Worm (Caenorhabditis elegans) whole organism, young adult: ENCODE data around the gene B0244.16.

Experiments
- B0261.1 ChIP-seq: sonication (generic microtip); optimal IDR thresholded peaks from 2 replicates; lab custom pipeline; 2016; ENCODE audit warnings: mild to moderate bottlenecking, missing genetic modification characterization, moderate library complexity, missing compliant biosample characterization
- B0336.3 ChIP-seq: fragments of 200-800 bp; sonication (Bioruptor generic); IDR thresholded peaks from 2 replicates; pipeline ENCODE4 v1.3.6; 2022; ENCODE audit warnings: missing genetic modification characterization, missing compliant biosample characterization
- F23B12.7 ChIP-seq: sonication (generic microtip); optimal IDR thresholded peaks from 2 replicates; lab custom pipeline; 2017; ENCODE audit warnings: missing genetic modification characterization, mild to moderate bottlenecking, missing compliant biosample characterization, antibody characterized with exemption, moderate library complexity; ENCODE audit not compliant: insufficient read depth
- F33H1.4 ChIP-seq: fragments of 200-800 bp; sonication (Bioruptor generic); IDR thresholded peaks from 2 replicates; pipeline ENCODE4 v1.3.6; 2022; ENCODE audit warnings: missing genetic modification reagents, missing genetic modification characterization, missing compliant biosample characterization
- F37B4.10 ChIP-seq: fragments of 200-800 bp; sonication (Bioruptor generic); IDR thresholded peaks from 2 replicates; pipeline ENCODE4 v1.3.6; 2022; ENCODE audit warnings: missing genetic modification characterization, missing compliant biosample characterization
- T07F8.4 ChIP-seq: sonication (generic microtip); optimal IDR thresholded peaks from 2 replicates; lab custom pipeline; 2016; ENCODE audit warnings: mild to moderate bottlenecking, missing genetic modification characterization, moderate library complexity, missing compliant biosample characterization
- Y53G8AR.9 ChIP-seq: fragments of 200-800 bp; sonication (Bioruptor generic); conservative IDR thresholded peaks from 2 replicates; pipeline ENCODE4 v1.3.6; 2022; ENCODE audit warnings: missing genetic modification reagents, missing genetic modification characterization, missing compliant biosample characterization
- Y56A3A.18 ChIP-seq: fragments of 200-800 bp; sonication (Bioruptor generic); IDR thresholded peaks from 2 replicates; pipeline ENCODE4 v1.3.6; 2022; ENCODE audit warnings: missing genetic modification reagents, missing genetic modification characterization, missing compliant biosample characterization
- aptf-3 ChIP-seq: fragments of 200-800 bp; sonication (Bioruptor generic); IDR thresholded peaks from 2 replicates; pipeline ENCODE4 v1.3.6; 2022; ENCODE audit warnings: missing genetic modification characterization, missing compliant biosample characterization
- atf-7 ChIP-seq: sonication (generic microtip); optimal IDR thresholded peaks from 2 replicates; lab custom pipeline; 2017; ENCODE audit warnings: mild to moderate bottlenecking, missing genetic modification characterization, missing compliant biosample characterization
- athp-1 ChIP-seq: sonication (generic microtip); optimal IDR thresholded peaks from 2 replicates; lab custom pipeline; 2017; ENCODE audit warnings: mild to moderate bottlenecking, missing genetic modification characterization, missing compliant biosample characterization
- ccch-3 ChIP-seq: fragments of 200-800 bp; sonication (Bioruptor generic); optimal IDR thresholded peaks from 2 replicates; lab custom pipeline; 2018; ENCODE audit warnings: mild to moderate bottlenecking, missing genetic modification characterization, missing compliant biosample characterization
- cebp-1 ChIP-seq, 2 experiments: fragments of 200-800 bp in 1 of 2; sonication (Bioruptor generic) in 1 of 2; sonication (generic microtip) in 1 of 2; IDR thresholded peaks in 1 of 2; optimal IDR thresholded peaks in 1 of 2; 2 replicates each; pipeline versions ENCODE4 v1.3.6 to Lab custom; 2017 to 2022; ENCODE audit warnings: missing compliant biosample characterization in 2 of 2, missing genetic modification characterization in 2 of 2, mild to moderate bottlenecking in 1 of 2, missing genetic modification reagents in 1 of 2, moderate library complexity in 1 of 2
- cebp-2 ChIP-seq: fragments of 200-800 bp; sonication (Bioruptor generic); IDR thresholded peaks from 2 replicates; pipeline ENCODE4 v1.3.6; 2022; ENCODE audit warnings: missing genetic modification characterization, missing compliant biosample characterization
- ceh-100 ChIP-seq: fragments of 200-800 bp; sonication (Bioruptor generic); IDR thresholded peaks from 2 replicates; pipeline ENCODE4 v1.3.6; 2022; ENCODE audit warnings: missing genetic modification reagents, missing genetic modification characterization, missing compliant biosample characterization
- die-1 ChIP-seq: sonication (generic microtip); optimal IDR thresholded peaks from 2 replicates; lab custom pipeline; 2016; ENCODE audit warnings: missing genotype, mild to moderate bottlenecking, missing genetic modification characterization, missing compliant biosample characterization
- dox-1 ChIP-seq: fragments of 200-800 bp; sonication (Bioruptor generic); IDR thresholded peaks from 2 replicates; pipeline ENCODE4 v1.3.6; 2022; ENCODE audit warnings: missing genetic modification reagents, missing genetic modification characterization, missing compliant biosample characterization
- efl-1 ChIP-seq: fragments of 150-350 bp; optimal IDR thresholded peaks from 2 replicates; lab custom pipeline; 2014; ENCODE audit warnings: missing biosample characterization, missing genetic modification reagents, missing genetic modification characterization
- egrh-3 ChIP-seq: fragments of 200-800 bp; sonication (Bioruptor generic); IDR thresholded peaks from 2 replicates; pipeline ENCODE4 v1.3.6; 2022; ENCODE audit warnings: missing genetic modification reagents, missing genetic modification characterization, missing compliant biosample characterization
- ekl-4 ChIP-seq: fragments of 200-800 bp; sonication (Bioruptor generic); IDR thresholded peaks from 2 replicates; pipeline ENCODE4 v1.3.6; 2022; ENCODE audit warnings: missing genetic modification reagents, missing genetic modification characterization, missing compliant biosample characterization
- fkh-3 ChIP-seq: sonication (generic microtip); optimal IDR thresholded peaks from 2 replicates; lab custom pipeline; 2016; ENCODE audit warnings: mild to moderate bottlenecking, missing genetic modification characterization, missing compliant biosample characterization
- hlh-26 ChIP-seq: fragments of 200-800 bp; sonication (Bioruptor generic); conservative IDR thresholded peaks from 2 replicates; pipeline ENCODE4 v1.3.6; 2022; ENCODE audit warnings: missing genetic modification reagents, missing genetic modification characterization, missing compliant biosample characterization
- hmg-1.2 ChIP-seq: fragments of 200-800 bp; sonication (Bioruptor generic); IDR thresholded peaks from 2 replicates; pipeline ENCODE4 v1.3.6; 2022; ENCODE audit warnings: missing genetic modification reagents, missing genetic modification characterization, missing compliant biosample characterization
- lin-40 ChIP-seq: sonication (generic microtip); optimal IDR thresholded peaks from 2 replicates; lab custom pipeline; 2016; ENCODE audit warnings: missing genetic modification characterization, mild to moderate bottlenecking, missing compliant biosample characterization, missing genotype, missing genetic modification reagents
- lin-54 ChIP-seq: fragments of 200-800 bp; sonication (Bioruptor generic); optimal IDR thresholded peaks from 2 replicates; lab custom pipeline; 2018; ENCODE audit warnings: mild to moderate bottlenecking, missing genetic modification characterization, missing compliant biosample characterization
- madf-3 ChIP-seq: fragments of 200-800 bp; sonication (Bioruptor generic); IDR thresholded peaks from 2 replicates; pipeline ENCODE4 v1.3.6; 2022; ENCODE audit warnings: missing genetic modification reagents, missing genetic modification characterization, missing compliant biosample characterization
- madf-6 ChIP-seq: fragments of 200-800 bp; sonication (Bioruptor generic); IDR thresholded peaks from 2 replicates; pipeline ENCODE4 v1.3.6; 2022; ENCODE audit warnings: missing genetic modification reagents, missing genetic modification characterization, missing compliant biosample characterization
- mcd-1 ChIP-seq: fragments of 200-800 bp; sonication (Bioruptor generic); IDR thresholded peaks from 2 replicates; pipeline ENCODE4 v1.3.6; 2022; ENCODE audit warnings: missing genetic modification reagents, missing genetic modification characterization, missing compliant biosample characterization
- mel-28 ChIP-seq: sonication (generic microtip); optimal IDR thresholded peaks from 2 replicates; lab custom pipeline; 2016; ENCODE audit warnings: borderline replicate concordance, mild to moderate bottlenecking, missing genetic modification characterization, missing compliant biosample characterization
- nfya-2 ChIP-seq: fragments of 200-800 bp; sonication (Bioruptor generic); IDR thresholded peaks from 2 replicates; pipeline ENCODE4 v1.3.6; 2022; ENCODE audit warnings: missing genetic modification reagents, missing genetic modification characterization, missing compliant biosample characterization
- nfyb-1 ChIP-seq: fragments of 200-800 bp; sonication (Bioruptor generic); IDR thresholded peaks from 2 replicates; pipeline ENCODE4 v1.3.6; 2022; ENCODE audit warnings: missing genetic modification reagents, missing genetic modification characterization, missing compliant biosample characterization
- nhr-120 ChIP-seq: fragments of 200-800 bp; sonication (Bioruptor generic); IDR thresholded peaks from 2 replicates; pipeline ENCODE4 v1.3.6; 2022; ENCODE audit warnings: missing genetic modification characterization, missing compliant biosample characterization
- nhr-90 ChIP-seq: sonication (generic microtip); optimal IDR thresholded peaks from 2 replicates; lab custom pipeline; 2016; ENCODE audit warnings: missing genotype, mild to moderate bottlenecking, missing genetic modification characterization, missing compliant biosample characterization
- rec-8 ChIP-seq, 2 experiments: sonication (generic microtip); optimal IDR thresholded peaks; 2 replicates each; lab custom pipeline; 2016; ENCODE audit warnings: mild to moderate bottlenecking in 2 of 2, missing genetic modification characterization in 2 of 2, missing genetic modification reagents in 2 of 2, missing genotype in 2 of 2, missing biosample characterization in 1 of 2, missing compliant biosample characterization in 1 of 2, moderate library complexity in 1 of 2
- repo-1 ChIP-seq: sonication (generic microtip); optimal IDR thresholded peaks from 2 replicates; lab custom pipeline; 2017; ENCODE audit warnings: mild to moderate bottlenecking, missing genetic modification characterization, missing compliant biosample characterization
- rpc-1 ChIP-seq, 2 experiments: fragments of 150-350 bp in 1 of 2; sonication (generic microtip) in 1 of 2; optimal IDR thresholded peaks; 2 replicates each; lab custom pipeline; 2014 to 2018; ENCODE audit warnings: missing biosample characterization in 1 of 2, missing genetic modification characterization in 1 of 2, missing genetic modification reagents in 1 of 2, missing genotype in 1 of 2
- snpc-1.3 ChIP-seq: sonication (generic microtip); optimal IDR thresholded peaks from 2 replicates; lab custom pipeline; 2017; ENCODE audit warnings: missing genetic modification characterization, mild to moderate bottlenecking, missing compliant biosample characterization, antibody characterized with exemption, moderate library complexity, missing genotype, missing genetic modification reagents; ENCODE audit not compliant: insufficient read depth
- tbp1 ChIP-seq: fragments of 200-800 bp; sonication (Bioruptor generic); optimal IDR thresholded peaks from 2 replicates; lab custom pipeline; 2018; ENCODE audit warnings: mild to moderate bottlenecking, missing genetic modification characterization, missing compliant biosample characterization
- tbx-9 ChIP-seq: sonication (generic microtip); optimal IDR thresholded peaks from 2 replicates; lab custom pipeline; 2016; ENCODE audit warnings: borderline replicate concordance, missing genetic modification characterization, inconsistent platforms, missing compliant biosample characterization
- ztf-18 ChIP-seq: sonication (generic microtip); optimal IDR thresholded peaks from 2 replicates; lab custom pipeline; 2016; ENCODE audit warnings: missing genotype, mild to moderate bottlenecking, missing genetic modification characterization, missing compliant biosample characterization
- ztf-25 ChIP-seq: fragments of 200-800 bp; sonication (Bioruptor generic); IDR thresholded peaks from 2 replicates; pipeline ENCODE4 v1.3.6; 2022; ENCODE audit warnings: missing genetic modification reagents, missing genetic modification characterization, missing compliant biosample characterization
- ztf-26 ChIP-seq: sonication (generic microtip); optimal IDR thresholded peaks from 2 replicates; lab custom pipeline; 2017; ENCODE audit warnings: missing genetic modification characterization, missing compliant biosample characterization
- ztf-6 ChIP-seq: fragments of 200-800 bp; sonication (Bioruptor generic); IDR thresholded peaks from 2 replicates; pipeline ENCODE4 v1.3.6; 2022; ENCODE audit warnings: missing genetic modification reagents, missing genetic modification characterization, missing compliant biosample characterization

B0244.16 gene

DNA sequence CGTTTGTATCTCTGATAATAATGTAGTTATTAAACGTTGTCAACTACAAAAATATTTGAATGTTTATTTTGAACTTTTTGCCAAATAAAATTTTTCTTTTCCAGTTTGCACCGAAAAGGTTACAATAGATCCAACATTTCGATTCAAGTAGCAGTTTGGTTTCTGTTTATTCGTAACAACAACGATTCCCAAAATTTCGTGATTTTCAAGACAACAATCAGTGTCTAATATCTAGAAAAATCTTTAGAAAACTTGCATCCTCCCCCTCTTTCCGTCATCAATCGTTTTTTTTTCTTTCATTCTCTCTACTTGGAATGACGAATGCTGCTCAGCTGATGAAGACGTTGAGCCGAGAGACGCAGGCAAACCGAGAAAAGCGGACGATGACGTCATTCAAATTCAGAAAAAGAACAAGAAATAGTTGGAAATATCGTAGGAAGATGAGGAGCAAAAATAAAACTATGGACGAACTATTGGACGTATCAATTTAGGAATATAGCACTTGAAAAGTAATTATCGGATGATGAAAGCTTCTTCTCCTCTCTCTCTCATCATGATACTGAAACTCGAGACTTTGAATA is 17.8 kb downstream of the B0244.16 start (continued):
- TF ChIP-seq ekl-4 (GFP tag; lab: Robert Waterston, UW) = no peak
- TF ChIP-seq cebp-1 (GFP tag; IDR thresholded peaks at IDR 0.05; lab: Robert Waterston, UW) = no peak
- TF ChIP-seq cebp-1 (tag; optimal IDR thresholded peaks at IDR 0.05; lab: Kevin White, UChicago) = peak; percentile 35
- TF ChIP-seq madf-6 (GFP tag; lab: Robert Waterston, UW) = no peak
- TF ChIP-seq atf-7 (tag; lab: Kevin White, UChicago) = peak; percentile 95
- TF ChIP-seq ztf-25 (GFP tag; lab: Robert Waterston, UW) = no peak
- TF ChIP-seq ztf-26 (tag; lab: Kevin White, UChicago) = no peak
- no peak for TF ChIP-seq egrh-3 (GFP tag; lab: Robert Waterston, UW)
- TF ChIP-seq nfyb-1 (GFP tag; lab: Robert Waterston, UW) = peak; percentile 57; the same call in 1 of the 2 replicates
- no peak for TF ChIP-seq nhr-120 (GFP tag; lab: Robert Waterston, UW)
- TF ChIP-seq lin-40 (tag; lab: Kevin White, UChicago) = peak; percentile 31
- no peak for TF ChIP-seq mel-28 (tag; lab: Kevin White, UChicago)
- TF ChIP-seq rec-8 (tag; optimal IDR thresholded peaks at IDR 0.05; lab: Kevin White, UChicago) = no peak
- TF ChIP-seq die-1 (tag; lab: Kevin White, UChicago) = no peak
- TF ChIP-seq Y53G8AR.9 (GFP tag; lab: Robert Waterston, UW) = no peak
- TF ChIP-seq tbx-9 (tag; lab: Kevin White, UChicago) = no peak
- no peak for TF ChIP-seq repo-1 (tag; lab: Kevin White, UChicago)
- TF ChIP-seq ceh-100 (GFP tag; lab: Robert Waterston, UW) = no peak
- no peak for TF ChIP-seq snpc-1.3 (tag; lab: Kevin White, UChicago)
- TF ChIP-seq fkh-3 = no peak
- no peak for TF ChIP-seq athp-1 (tag; lab: Kevin White, UChicago)
- TF ChIP-seq, all 124 proteins: peak for 13

ce11 chrIII:5760721-5761120 is 20.0 kb downstream of the B0244.16 start:
- no peak for TF ChIP-seq B0261.1 (tag; lab: Kevin White, UChicago)
- TF ChIP-seq efl-1 (GFP tag; lab: Kevin White, UChicago) = no peak
- TF ChIP-seq egrh-3 (GFP tag; lab: Robert Waterston, UW) = no peak
- TF ChIP-seq hmg-1.2 (GFP tag; lab: Robert Waterston, UW) = no peak
- TF ChIP-seq cebp-2 (GFP tag; lab: Robert Waterston, UW) = no peak
- TF ChIP-seq nhr-90 (tag; lab: Kevin White, UChicago) = no peak
- TF ChIP-seq madf-3 = no peak
- TF ChIP-seq F37B4.10 (GFP tag; lab: Robert Waterston, UW) = no peak
- TF ChIP-seq nfya-2 = no peak
- TF ChIP-seq ztf-18 (tag; lab: Kevin White, UChicago) = no peak
- no peak for TF ChIP-seq rpc-1 (optimal IDR thresholded peaks at IDR 0.05; lab: Kevin White, UChicago)
- TF ChIP-seq rpc-1 (tag; optimal IDR thresholded peaks at IDR 0.05; lab: Kevin White, UChicago) = no peak
- TF ChIP-seq tbp1 (GFP tag; lab: Kevin White, UChicago) = no peak
- TF ChIP-seq ccch-3 (GFP tag; lab: Kevin White, UChicago) = no peak

ce11 chrIII:5761886-5762285 is 21.1 kb downstream of the B0244.16 start:
- TF ChIP-seq dox-1 (GFP tag; lab: Robert Waterston, UW) (peak; percentile 55), lin-54 (GFP tag; lab: Kevin White, UChicago) (peak; percentile 50), ztf-6 (GFP tag; lab: Robert Waterston, UW) (no peak), aptf-3 (0 out of 2 replicates have a peak, but pooled peaks have one; percentile 14), F23B12.7 (peak; percentile 80), nfyb-1 (GFP tag; lab: Robert Waterston, UW) (peak; percentile 68), F33H1.4 (GFP tag; lab: Robert Waterston, UW) (peak; percentile 42), ztf-25 (GFP tag; lab: Robert Waterston, UW) (peak; percentile 85; the same call in 1 of the 2 replicates), T07F8.4 (tag; lab: Kevin White, UChicago) (peak; percentile 51), atf-7 (tag; lab: Kevin White, UChicago) (peak; percentile 29), die-1 (tag; lab: Kevin White, UChicago) (peak; percentile 58), B0336.3 (GFP tag; lab: Robert Waterston, UW) (0 out of 2 replicates have a peak, but pooled peaks have one; percentile 49), Y56A3A.18 (GFP tag; lab: Robert Waterston, UW) (0 out of 2 replicates have a peak, but pooled peaks have one; percentile 44), egrh-3 (GFP tag; lab: Robert Waterston, UW) (peak; percentile 36; the same call in 1 of the 2 replicates), hlh-26 (GFP tag; lab: Robert Waterston, UW) (no peak), mcd-1 (GFP tag; lab: Robert Waterston, UW) (0 out of 2 replicates have a peak, but pooled peaks have one; percentile 22)
